Worm (Caenorhabditis elegans): ENCODE measurements around the gene W01H2.2.

- no peak for TF ChIP-seq efl-1 (optimal IDR thresholded peaks at IDR 0.05)
- no peak for TF ChIP-seq efl-1 (GFP tag; optimal IDR thresholded peaks at IDR 0.05 in 1 of 2)
- no peak for TF ChIP-seq nhr-76 (tag; optimal IDR thresholded peaks at IDR 0.05)
Observed at ce11 chrX:4235752-4236151, 17.5 kb upstream of the W01H2.2 start, which contains the start of gene rab-37.
